Fruit fly (Drosophila melanogaster) whole organism, embryonic: ENCODE results near the gene CG10086.
A peak's percentile ranks its signal among the peaks of the same experiment; 100 is the strongest.

Source experiments
- Bdp1 ChIP-seq: fragments of 200-800 bp; sonication (Bioruptor generic); optimal IDR thresholded peaks from 3 replicates; lab custom pipeline; 2016; ENCODE audit warnings: missing biosample characterization, missing genetic modification characterization
- CG10565 ChIP-seq: fragments of 200-800 bp; sonication (Bioruptor generic); optimal IDR thresholded peaks from 3 replicates; lab custom pipeline; 2016; ENCODE audit warnings: missing biosample characterization, mild to moderate bottlenecking, missing genetic modification characterization
- CG12391 ChIP-seq: fragments of 200-800 bp; sonication (Bioruptor generic); optimal IDR thresholded peaks from 3 replicates; lab custom pipeline; 2018; ENCODE audit warnings: missing biosample characterization, mild to moderate bottlenecking, missing genetic modification characterization, moderate library complexity
- CG14014 ChIP-seq: fragments of 200-800 bp; sonication (Bioruptor generic); IDR thresholded peaks from 2 replicates; pipeline ENCODE4 v1.3.6; 2022; ENCODE audit warnings: missing biosample characterization, missing genetic modification characterization
- CG14050 ChIP-seq: fragments of 200-800 bp; sonication (Bioruptor generic); IDR thresholded peaks from 3 replicates; pipeline ENCODE4 v1.3.6; 2022; ENCODE audit warnings: missing biosample characterization, missing genetic modification characterization
- CG1647 ChIP-seq: fragments of 200-800 bp; sonication (Bioruptor generic); optimal IDR thresholded peaks from 3 replicates; lab custom pipeline; 2016; ENCODE audit warnings: missing biosample characterization, missing genetic modification characterization
- CG30403 ChIP-seq: fragments of 200-800 bp; sonication (Bioruptor generic); optimal IDR thresholded peaks from 3 replicates; lab custom pipeline; 2016; ENCODE audit warnings: missing biosample characterization, missing genetic modification characterization
- CG34376 ChIP-seq: fragments of 200-800 bp; sonication (Bioruptor generic); optimal IDR thresholded peaks from 2 replicates; lab custom pipeline; 2018; ENCODE audit warnings: missing biosample characterization, mild to moderate bottlenecking, missing genetic modification characterization
- CG4328 ChIP-seq: fragments of 200-800 bp; sonication (Bioruptor generic); optimal IDR thresholded peaks from 3 replicates; lab custom pipeline; 2017; ENCODE audit warnings: missing biosample characterization, missing genetic modification reagents, missing genetic modification characterization
- CG6791 ChIP-seq: fragments of 200-800 bp; sonication (Bioruptor generic); IDR thresholded peaks from 3 replicates; pipeline ENCODE4 v1.3.6; 2022; ENCODE audit warnings: missing biosample characterization, missing genetic modification characterization; ENCODE audit not compliant: partially characterized antibody
- CG8388 ChIP-seq: fragments of 200-800 bp; sonication (Bioruptor generic); optimal IDR thresholded peaks from 2 replicates; lab custom pipeline; 2019; ENCODE audit warnings: missing biosample characterization, mild to moderate bottlenecking, missing genetic modification characterization, moderate library complexity
- CG8924 ChIP-seq: fragments of 200-800 bp; optimal IDR thresholded peaks from 3 replicates; lab custom pipeline; 2019; ENCODE audit warnings: missing biosample characterization, mild to moderate bottlenecking, missing genetic modification characterization, moderate library complexity
- CTCF ChIP-seq: fragments of 200-800 bp; sonication (Bioruptor generic); optimal IDR thresholded peaks from 2 replicates; lab custom pipeline; 2017; ENCODE audit warnings: missing biosample characterization, mild to moderate bottlenecking, missing genetic modification characterization, moderate library complexity
- Dip2 ChIP-seq: fragments of 200-800 bp; sonication (Bioruptor generic); IDR thresholded peaks from 2 replicates; pipeline ENCODE4 v1.3.6; 2022; ENCODE audit warnings: missing biosample characterization, missing genetic modification characterization
- Dref ChIP-seq: fragments of 200-800 bp; sonication (Bioruptor generic); IDR thresholded peaks from 2 replicates; pipeline ENCODE4 v1.3.6; 2022; ENCODE audit warnings: missing biosample characterization, missing genetic modification characterization
- Drgx ChIP-seq: fragments of 200-800 bp; sonication (Bioruptor generic); IDR thresholded peaks from 2 replicates; pipeline ENCODE4 v1.3.6; 2022; ENCODE audit warnings: missing biosample characterization, missing genetic modification characterization
- E2f1 ChIP-seq: fragments of 200-800 bp; sonication (Bioruptor generic); IDR thresholded peaks from 2 replicates; pipeline ENCODE4 v1.3.6; 2022; ENCODE audit warnings: missing biosample characterization, missing genetic modification characterization
- Hr51 ChIP-seq, 2 experiments: fragments of 200-800 bp; sonication (Bioruptor generic); optimal IDR thresholded peaks; 2 replicates in 1 of 2; 3 replicates in 1 of 2; lab custom pipeline; 2016 to 2018; ENCODE audit warnings: missing biosample characterization in 2 of 2, missing genetic modification characterization in 2 of 2, mild to moderate bottlenecking in 1 of 2, moderate library complexity in 1 of 2
- Hr78 ChIP-seq, 2 experiments: fragments of 200-800 bp in 1 of 2; fragments of >200 bp in 1 of 2; sonication (Bioruptor generic) in 1 of 2; optimal IDR thresholded peaks; 2 replicates each; lab custom pipeline; 2017 to 2019; ENCODE audit warnings: missing biosample characterization in 2 of 2, missing genetic modification characterization in 2 of 2, mild to moderate bottlenecking in 1 of 2, moderate library complexity in 1 of 2
- Lhr ChIP-seq: fragments of 200-800 bp; sonication (Bioruptor generic); optimal IDR thresholded peaks from 3 replicates; lab custom pipeline; 2017; ENCODE audit warnings: mild to moderate bottlenecking, missing biosample characterization, missing genetic modification reagents, missing genetic modification characterization
- MTF-1 ChIP-seq: fragments of 200-800 bp; sonication (Bioruptor generic); optimal IDR thresholded peaks from 2 replicates; lab custom pipeline; 2018; ENCODE audit warnings: missing biosample characterization, mild to moderate bottlenecking, missing genetic modification characterization, borderline replicate concordance
- Meics ChIP-seq: fragments of 200-800 bp; sonication (Bioruptor generic); optimal IDR thresholded peaks from 2 replicates; lab custom pipeline; 2017; ENCODE audit warnings: missing biosample characterization, mild to moderate bottlenecking, missing genetic modification characterization
- Mrtf ChIP-seq: fragments of 200-800 bp; sonication (Bioruptor generic); IDR thresholded peaks from 3 replicates; pipeline ENCODE4 v1.3.6; 2022; ENCODE audit warnings: missing biosample characterization, missing genetic modification characterization
- NfI ChIP-seq: fragments of 200-800 bp; sonication (Bioruptor generic); optimal IDR thresholded peaks from 3 replicates; lab custom pipeline; 2018; ENCODE audit warnings: missing biosample characterization, mild to moderate bottlenecking, missing genetic modification characterization, moderate library complexity
- Opbp ChIP-seq: fragments of 200-800 bp; sonication (Bioruptor generic); IDR thresholded peaks from 3 replicates; pipeline ENCODE4 v1.3.6; 2022; ENCODE audit warnings: missing biosample characterization, missing genetic modification characterization; ENCODE audit not compliant: partially characterized antibody
- Optix ChIP-seq: fragments of 200-800 bp; sonication (Bioruptor generic); IDR thresholded peaks from 3 replicates; pipeline ENCODE4 v1.3.6; 2022; ENCODE audit warnings: missing biosample characterization, missing genetic modification characterization
- Pdp1 ChIP-seq, 2 experiments: fragments of 200-800 bp; sonication (Bioruptor generic); optimal IDR thresholded peaks; 3 replicates each; lab custom pipeline; 2016; ENCODE audit warnings: missing biosample characterization in 2 of 2, missing genetic modification characterization in 2 of 2, mild to moderate bottlenecking in 1 of 2, moderate library complexity in 1 of 2
- Rfx ChIP-seq: fragments of 200-800 bp; sonication (Bioruptor generic); IDR thresholded peaks from 2 replicates; pipeline ENCODE4 v1.3.6; 2022; ENCODE audit warnings: missing biosample characterization, missing genetic modification characterization
- Vsx1 ChIP-seq: fragments of 200-800 bp; sonication (Bioruptor generic); optimal IDR thresholded peaks from 2 replicates; lab custom pipeline; 2017; ENCODE audit warnings: missing biosample characterization, mild to moderate bottlenecking, missing genetic modification characterization, missing genetic modification reagents
- amos ChIP-seq: fragments of 200-800 bp; sonication (Bioruptor generic); IDR thresholded peaks from 2 replicates; pipeline ENCODE4 v1.3.6; 2022; ENCODE audit warnings: missing biosample characterization, missing genetic modification characterization; ENCODE audit not compliant: partially characterized antibody
- bcd ChIP-seq: fragments of 200-800 bp; sonication (Bioruptor generic); optimal IDR thresholded peaks from 2 replicates; lab custom pipeline; 2017; ENCODE audit warnings: missing biosample characterization, mild to moderate bottlenecking, missing genetic modification characterization
- cad ChIP-seq: fragments of >200 bp; optimal IDR thresholded peaks from 2 replicates; lab custom pipeline; 2017; ENCODE audit warnings: missing biosample characterization, missing genetic modification characterization
- caup ChIP-seq: fragments of 200-800 bp; sonication (Bioruptor generic); optimal IDR thresholded peaks from 3 replicates; lab custom pipeline; 2017; ENCODE audit warnings: missing biosample characterization, mild to moderate bottlenecking, missing genetic modification characterization, moderate library complexity; ENCODE audit not compliant: severe bottlenecking
- chm ChIP-seq: fragments of 200-800 bp; sonication (Bioruptor generic); IDR thresholded peaks from 2 replicates; pipeline ENCODE4 v1.3.6; 2022; ENCODE audit warnings: missing biosample characterization, missing genetic modification characterization
- crc ChIP-seq: fragments of 200-800 bp; sonication (Bioruptor generic); optimal IDR thresholded peaks from 2 replicates; lab custom pipeline; 2016; ENCODE audit warnings: missing biosample characterization, missing genetic modification characterization
- croc ChIP-seq: fragments of 200-800 bp; sonication (Bioruptor generic); conservative IDR thresholded peaks from 3 replicates; pipeline ENCODE4 v1.3.6; 2022; ENCODE audit warnings: missing biosample characterization, missing genetic modification characterization
- dysf ChIP-seq: fragments of 200-800 bp; sonication (Bioruptor generic); IDR thresholded peaks from 3 replicates; pipeline ENCODE4 v1.3.6; 2022; ENCODE audit warnings: missing biosample characterization, missing genetic modification characterization
- emc ChIP-seq: fragments of 200-800 bp; sonication (Bioruptor generic); optimal IDR thresholded peaks from 2 replicates; lab custom pipeline; 2016; ENCODE audit warnings: missing biosample characterization, missing genetic modification characterization
- esg ChIP-seq: fragments of 200-800 bp; sonication (Bioruptor generic); conservative IDR thresholded peaks from 2 replicates; pipeline ENCODE4 v1.3.6; 2022; ENCODE audit warnings: missing biosample characterization, missing genetic modification characterization
- fd96Cb ChIP-seq: fragments of 200-800 bp; sonication (Bioruptor generic); optimal IDR thresholded peaks from 2 replicates; lab custom pipeline; 2018; ENCODE audit warnings: missing biosample characterization, mild to moderate bottlenecking, missing genetic modification characterization, moderate library complexity
- fu2 ChIP-seq: fragments of 200-800 bp; sonication (Bioruptor generic); optimal IDR thresholded peaks from 2 replicates; lab custom pipeline; 2016; ENCODE audit warnings: missing biosample characterization, missing genetic modification characterization
- gce ChIP-seq: fragments of 200-800 bp; sonication (Bioruptor generic); IDR thresholded peaks from 3 replicates; pipeline ENCODE4 v1.3.6; 2022; ENCODE audit warnings: missing biosample characterization, missing genetic modification characterization
- ham ChIP-seq: fragments of 200-800 bp; sonication (Bioruptor generic); IDR thresholded peaks from 2 replicates; pipeline ENCODE4 v1.3.6; 2022; ENCODE audit warnings: missing biosample characterization, missing genetic modification characterization
- her ChIP-seq: fragments of 200-800 bp; sonication (Bioruptor generic); optimal IDR thresholded peaks from 2 replicates; lab custom pipeline; 2016; ENCODE audit warnings: missing biosample characterization, missing genetic modification characterization
- kay ChIP-seq: fragments of 200-800 bp; sonication (Bioruptor generic); optimal IDR thresholded peaks from 2 replicates; lab custom pipeline; 2016; ENCODE audit warnings: missing biosample characterization, missing genetic modification characterization
- luna ChIP-seq: fragments of 200-800 bp; sonication (Bioruptor generic); optimal IDR thresholded peaks from 2 replicates; lab custom pipeline; 2016; ENCODE audit warnings: missing biosample characterization, missing genetic modification characterization
- mirr ChIP-seq: fragments of 200-800 bp; sonication (Bioruptor generic); optimal IDR thresholded peaks from 3 replicates; lab custom pipeline; 2018; ENCODE audit warnings: missing biosample characterization, mild to moderate bottlenecking, missing genetic modification characterization
- nom ChIP-seq: fragments of 200-800 bp; sonication (Bioruptor generic); optimal IDR thresholded peaks from 2 replicates; lab custom pipeline; 2017; ENCODE audit warnings: missing biosample characterization, missing genetic modification characterization, mild to moderate bottlenecking, moderate library complexity, missing genetic modification reagents
- odd ChIP-seq: fragments of 200-800 bp; sonication (Bioruptor generic); optimal IDR thresholded peaks from 2 replicates; lab custom pipeline; 2017; ENCODE audit warnings: missing biosample characterization, mild to moderate bottlenecking, missing genetic modification characterization
- seq ChIP-seq: fragments of 200-800 bp; sonication (Bioruptor generic); IDR thresholded peaks from 2 replicates; pipeline ENCODE4 v1.3.6; 2022; ENCODE audit warnings: missing biosample characterization, missing genetic modification characterization
- sim ChIP-seq: fragments of 200-800 bp; sonication (Bioruptor generic); IDR thresholded peaks from 2 replicates; pipeline ENCODE4 v1.3.6; 2022; ENCODE audit warnings: missing biosample characterization, missing genetic modification characterization
- sr ChIP-seq: fragments of 200-800 bp; sonication (Bioruptor generic); IDR thresholded peaks from 3 replicates; pipeline ENCODE4 v1.3.6; 2022; ENCODE audit warnings: missing biosample characterization, missing genetic modification characterization

Gene CG10086

DNA sequence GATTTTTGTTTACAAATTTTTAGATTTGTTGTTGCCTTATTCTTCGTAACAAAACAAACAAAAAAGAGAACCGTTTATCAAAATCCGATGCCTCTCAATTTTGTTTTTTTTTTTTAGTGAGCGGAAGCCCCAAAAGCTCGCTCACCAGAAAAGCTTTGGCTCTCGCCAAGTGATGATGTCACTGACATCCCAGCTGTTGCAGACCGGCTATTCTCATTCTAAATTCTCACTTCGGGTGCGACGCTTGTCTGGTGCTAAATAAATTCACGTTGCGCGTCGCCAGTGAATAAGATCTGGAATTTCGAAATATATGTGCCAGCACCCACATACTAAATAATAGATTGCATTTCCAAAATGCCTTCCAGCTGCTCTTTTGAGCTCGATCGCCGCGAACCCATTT lies 3.4 kb downstream of the CG10086 start, which contains the start of gene CG2641 (continued):
- 0 out of 3 replicates have a peak, but pooled peaks have one; percentile 7 for TF ChIP-seq sr (GFP tag; lab: Robert Waterston, UW)
- TF ChIP-seq CG8924 (tag; lab: Kevin White, UChicago): no peak
- no peak for TF ChIP-seq Hr78 (GFP tag; optimal IDR thresholded peaks at IDR 0.05; lab: Kevin White, UChicago)
- no peak for TF ChIP-seq CG14014
- no peak for TF ChIP-seq her (GFP tag; lab: Kevin White, UChicago)
- no peak for TF ChIP-seq CTCF (GFP tag; lab: Kevin White, UChicago)
- no peak for TF ChIP-seq Hr51 (GFP tag; optimal IDR thresholded peaks at IDR 0.05; lab: Kevin White, UChicago)
- no peak for TF ChIP-seq bcd (GFP tag; lab: Kevin White, UChicago)
- TF ChIP-seq CG4328 (GFP tag; lab: Kevin White, UChicago): no peak
- TF ChIP-seq seq (GFP tag; lab: Robert Waterston, UW): no peak
- TF ChIP-seq E2f1 (GFP tag; lab: Robert Waterston, UW): no peak
- no peak for TF ChIP-seq fu2
- TF ChIP-seq Drgx (GFP tag; lab: Robert Waterston, UW): peak; percentile 72
- no peak for TF ChIP-seq CG30403 (GFP tag; lab: Kevin White, UChicago)
- TF ChIP-seq fd96Cb (tag; lab: Kevin White, UChicago): no peak
- TF ChIP-seq Lhr (GFP tag; lab: Kevin White, UChicago): no peak
- TF ChIP-seq odd (GFP tag; lab: Kevin White, UChicago): no peak
- no peak for TF ChIP-seq Dref (GFP tag; lab: Robert Waterston, UW)
- no peak for TF ChIP-seq NfI
- TF ChIP-seq Meics (GFP tag; lab: Kevin White, UChicago): no peak
- no peak for TF ChIP-seq gce (GFP tag; lab: Robert Waterston, UW)
- TF ChIP-seq nom (GFP tag; lab: Kevin White, UChicago): no peak
- TF ChIP-seq crc (GFP tag; lab: Kevin White, UChicago): no peak
- TF ChIP-seq Rfx: no peak
- TF ChIP-seq Pdp1 (GFP tag; optimal IDR thresholded peaks at IDR 0.05; lab: Kevin White, UChicago): peak in 1 of 2 experiments; percentile 53
- TF ChIP-seq emc: no peak
- no peak for TF ChIP-seq CG12391
- no peak for TF ChIP-seq MTF-1 (GFP tag; lab: Kevin White, UChicago)
- peak; percentile 47 for TF ChIP-seq CG34376 (GFP tag; lab: Kevin White, UChicago)
- no peak for TF ChIP-seq cad
- no peak for TF ChIP-seq ham (GFP tag; lab: Robert Waterston, UW)
- no peak for TF ChIP-seq esg (GFP tag; lab: Robert Waterston, UW)
- TF ChIP-seq Bdp1 (GFP tag; lab: Kevin White, UChicago): no peak
- TF ChIP-seq CG10565 (GFP tag; lab: Kevin White, UChicago): no peak
- no peak for TF ChIP-seq Optix (GFP tag; lab: Robert Waterston, UW)
- no peak for TF ChIP-seq Opbp (GFP tag; lab: Robert Waterston, UW)
- no peak for TF ChIP-seq CG1647 (GFP tag; lab: Kevin White, UChicago)
- TF ChIP-seq kay (GFP tag; lab: Kevin White, UChicago): no peak
- TF ChIP-seq Vsx1 (GFP tag; lab: Kevin White, UChicago): no peak
- TF ChIP-seq amos (GFP tag; lab: Robert Waterston, UW): peak; percentile 8; the same call in 1 of the 2 replicates
- TF ChIP-seq sim: no peak
- no peak for TF ChIP-seq Dip2 (GFP tag; lab: Robert Waterston, UW)
- TF ChIP-seq croc (GFP tag; lab: Robert Waterston, UW): no peak
- no peak for TF ChIP-seq luna (GFP tag; lab: Kevin White, UChicago)
- no peak for TF ChIP-seq caup (GFP tag; lab: Kevin White, UChicago)
- no peak for TF ChIP-seq Mrtf (GFP tag; lab: Robert Waterston, UW)
- TF ChIP-seq chm: no peak
- TF ChIP-seq CG14050: no peak
- TF ChIP-seq CG8388 (GFP tag; lab: Kevin White, UChicago): no peak
- TF ChIP-seq CG6791 (GFP tag; lab: Robert Waterston, UW): no peak
- no peak for TF ChIP-seq mirr (GFP tag; lab: Kevin White, UChicago)
- no peak for TF ChIP-seq dysf (GFP tag; lab: Robert Waterston, UW)
